Fruit fly (Drosophila melanogaster) whole organism, pupa: ENCODE measurements around the gene CG14109.

Source experiments
- CG10348 ChIP-seq: fragments of 200-800 bp; sonication (Bioruptor generic); IDR thresholded peaks from 2 replicates; pipeline ENCODE4 v1.3.6; 2022; ENCODE audit warnings: missing biosample characterization, missing genetic modification characterization
- CG12605 ChIP-seq: fragments of 200-800 bp; sonication (Bioruptor generic); IDR thresholded peaks from 2 replicates; pipeline ENCODE4 v1.3.6; 2022; ENCODE audit warnings: missing biosample characterization, missing genetic modification characterization
- CG13204 ChIP-seq: fragments of 200-800 bp; sonication (Bioruptor generic); optimal IDR thresholded peaks from 2 replicates; lab custom pipeline; 2018; ENCODE audit warnings: missing biosample characterization, mild to moderate bottlenecking, missing genetic modification characterization, moderate library complexity
- CG14655 ChIP-seq: fragments of 200-800 bp; sonication (Bioruptor generic); optimal IDR thresholded peaks from 3 replicates; lab custom pipeline; 2017; ENCODE audit warnings: mild to moderate bottlenecking, missing biosample characterization, missing genetic modification reagents, missing genetic modification characterization
- CG15710 ChIP-seq: fragments of 200-800 bp; sonication (Bioruptor generic); optimal IDR thresholded peaks from 2 replicates; lab custom pipeline; 2018; ENCODE audit warnings: missing biosample characterization, mild to moderate bottlenecking, missing genetic modification characterization, moderate library complexity
- CG17806 ChIP-seq: fragments of 200-800 bp; sonication (Bioruptor generic); optimal IDR thresholded peaks from 2 replicates; lab custom pipeline; 2018; ENCODE audit warnings: missing biosample characterization, mild to moderate bottlenecking, missing genetic modification characterization, moderate library complexity
- CG32121 ChIP-seq: fragments of 200-800 bp; sonication (Bioruptor generic); IDR thresholded peaks from 2 replicates; pipeline ENCODE4 v1.3.6; 2022; ENCODE audit warnings: missing biosample characterization, missing genetic modification characterization
- CG34367 ChIP-seq: fragments of 200-800 bp; sonication (Bioruptor generic); optimal IDR thresholded peaks from 2 replicates; lab custom pipeline; 2018; ENCODE audit warnings: missing biosample characterization, mild to moderate bottlenecking, missing genetic modification characterization
- CG4496 ChIP-seq: fragments of 200-800 bp; sonication (Bioruptor generic); IDR thresholded peaks from 3 replicates; pipeline ENCODE4 v1.3.6; 2022; ENCODE audit warnings: missing biosample characterization, missing genetic modification characterization
- CG8159 ChIP-seq: fragments of 200-800 bp; sonication (Bioruptor generic); optimal IDR thresholded peaks from 3 replicates; lab custom pipeline; 2018; ENCODE audit warnings: missing biosample characterization, mild to moderate bottlenecking, missing genetic modification characterization, moderate library complexity
- CG8301 ChIP-seq: fragments of 200-800 bp; sonication (Bioruptor generic); optimal IDR thresholded peaks from 2 replicates; lab custom pipeline; 2018; ENCODE audit warnings: missing biosample characterization, mild to moderate bottlenecking, missing genetic modification characterization
- CG9948 ChIP-seq: fragments of 200-800 bp; sonication (Bioruptor generic); optimal IDR thresholded peaks from 2 replicates; lab custom pipeline; 2018; ENCODE audit warnings: missing biosample characterization, mild to moderate bottlenecking, missing genetic modification characterization, moderate library complexity
- D1 ChIP-seq: fragments of 200-800 bp; sonication (Bioruptor generic); optimal IDR thresholded peaks from 2 replicates; lab custom pipeline; 2018; ENCODE audit warnings: missing biosample characterization, mild to moderate bottlenecking, missing genetic modification characterization, moderate library complexity
- EcR ChIP-seq: fragments of 200-800 bp; sonication (Bioruptor generic); optimal IDR thresholded peaks from 3 replicates; lab custom pipeline; 2019; ENCODE audit warnings: missing biosample characterization, missing genetic modification characterization, mild to moderate bottlenecking, moderate library complexity, missing genetic modification reagents
- Ets98B ChIP-seq: fragments of 200-800 bp; sonication (Bioruptor generic); IDR thresholded peaks from 2 replicates; pipeline ENCODE4 v1.3.6; 2022; ENCODE audit warnings: missing biosample characterization, missing genetic modification characterization
- Pif1A ChIP-seq: fragments of 200-800 bp; sonication (Bioruptor generic); optimal IDR thresholded peaks from 3 replicates; lab custom pipeline; 2016; ENCODE audit warnings: missing biosample characterization, missing genetic modification characterization
- Pif1B ChIP-seq: fragments of 200-800 bp; sonication (Bioruptor generic); optimal IDR thresholded peaks from 3 replicates; lab custom pipeline; 2016; ENCODE audit warnings: missing biosample characterization, missing genetic modification characterization
- Snoo ChIP-seq: fragments of 200-800 bp; sonication (Bioruptor generic); optimal IDR thresholded peaks from 3 replicates; lab custom pipeline; 2017; ENCODE audit warnings: missing biosample characterization, mild to moderate bottlenecking, missing genetic modification characterization, inconsistent platforms
- fd96Ca ChIP-seq: fragments of 200-800 bp; sonication (Bioruptor generic); IDR thresholded peaks from 3 replicates; pipeline ENCODE4 v1.3.6; 2022; ENCODE audit warnings: missing biosample characterization, missing genetic modification characterization
- gl ChIP-seq: fragments of 200-800 bp; sonication (Bioruptor generic); optimal IDR thresholded peaks from 2 replicates; lab custom pipeline; 2018; ENCODE audit warnings: missing biosample characterization, mild to moderate bottlenecking, missing genetic modification characterization
- rn ChIP-seq: fragments of 200-800 bp; sonication (Bioruptor generic); IDR thresholded peaks from 2 replicates; pipeline ENCODE4 v1.3.6; 2022; ENCODE audit warnings: missing biosample characterization, missing genetic modification characterization

CG14109 gene

DNA sequence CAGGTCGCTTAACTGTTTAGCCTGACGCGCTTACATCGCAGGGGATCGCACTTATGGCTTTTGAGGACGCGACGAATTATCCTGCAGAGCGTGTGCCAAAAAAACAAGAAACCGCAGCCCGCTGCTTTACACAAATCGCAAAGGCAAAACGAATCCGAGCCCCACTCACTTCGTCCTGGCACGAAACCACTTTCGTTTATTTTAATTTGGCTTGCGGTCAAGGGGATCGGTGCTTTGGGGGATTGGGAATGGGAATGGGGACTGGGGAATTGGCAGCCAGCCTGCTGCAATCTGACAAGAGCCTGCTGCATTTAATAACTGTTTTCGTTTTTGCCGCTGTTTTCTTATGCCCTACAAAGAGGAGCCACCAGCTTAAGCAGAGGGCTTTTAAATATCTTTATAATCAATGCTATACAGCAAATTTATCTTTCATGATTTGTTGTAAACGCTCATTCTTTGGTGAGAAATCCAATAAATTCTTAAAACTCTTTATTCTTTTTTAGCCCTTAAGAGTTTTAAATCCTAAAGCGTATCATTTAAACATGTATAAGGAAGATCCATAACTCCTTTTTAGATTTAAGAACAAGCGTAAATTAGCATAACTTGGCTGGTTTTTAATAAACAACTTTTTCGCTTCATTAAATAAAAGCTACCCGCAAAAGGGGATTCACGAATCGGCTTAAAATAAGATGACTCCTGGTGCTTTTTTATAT lies 30.7 kb upstream of the CG14109 start:
- TF ChIP-seq gl (tag; lab: Kevin White, UChicago): no peak
- TF ChIP-seq CG8159 (tag; lab: Kevin White, UChicago): peak; percentile 66
- no peak for TF ChIP-seq rn (GFP tag; lab: Robert Waterston, UW)
- no peak for TF ChIP-seq CG10348 (GFP tag; lab: Robert Waterston, UW)
- TF ChIP-seq CG8301 (tag; lab: Kevin White, UChicago): no peak
- TF ChIP-seq Ets98B (GFP tag; lab: Robert Waterston, UW): no peak
- peak; percentile 4 for TF ChIP-seq CG34367 (tag; lab: Kevin White, UChicago)
- TF ChIP-seq CG4496 (GFP tag; lab: Robert Waterston, UW): no peak
- TF ChIP-seq Snoo (tag; lab: Kevin White, UChicago): peak; percentile 51
- TF ChIP-seq CG32121: no peak
- TF ChIP-seq CG13204 (GFP tag; lab: Kevin White, UChicago): no peak
- TF ChIP-seq CG14655 (GFP tag; lab: Kevin White, UChicago): no peak
- TF ChIP-seq Pif1A (GFP tag; lab: Kevin White, UChicago): no peak
- no peak for TF ChIP-seq D1
- peak; percentile 52 for TF ChIP-seq CG15710 (tag; lab: Kevin White, UChicago)
- no peak for TF ChIP-seq CG12605 (GFP tag; lab: Robert Waterston, UW)
- peak; percentile 5 for TF ChIP-seq CG9948 (tag; lab: Kevin White, UChicago)
- TF ChIP-seq Pif1B (GFP tag; lab: Kevin White, UChicago): peak; percentile 11
- TF ChIP-seq CG17806 (tag; lab: Kevin White, UChicago): peak; percentile 7
- TF ChIP-seq fd96Ca (GFP tag; lab: Robert Waterston, UW): no peak
- no peak for TF ChIP-seq EcR (GFP tag; lab: Kevin White, UChicago)

DNA sequence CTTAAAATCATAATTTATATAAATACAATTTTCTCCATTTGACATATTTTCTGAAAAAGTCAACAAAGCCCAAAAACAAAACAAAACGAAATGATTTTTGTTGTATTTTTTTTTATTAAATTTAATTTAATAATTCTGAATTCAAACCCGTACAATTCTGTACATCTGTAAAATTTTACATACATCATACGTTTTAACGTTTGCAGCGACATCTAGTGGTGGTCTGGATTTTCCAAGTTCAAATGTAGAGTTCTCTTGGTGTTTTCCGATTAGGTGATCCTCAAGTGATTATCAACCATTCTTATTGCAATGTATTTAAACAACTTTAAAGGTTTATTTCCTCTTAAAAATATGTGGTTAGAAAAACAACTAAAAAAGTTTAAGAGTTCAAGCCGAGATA lies 29.7 kb upstream of the CG14109 start:
- TF ChIP-seq CG8301 (tag; lab: Kevin White, UChicago) (no peak), Snoo (tag; lab: Kevin White, UChicago) (no peak), gl (tag; lab: Kevin White, UChicago) (no peak), EcR (GFP tag; lab: Kevin White, UChicago) (peak; percentile 25), CG17806 (tag; lab: Kevin White, UChicago) (no peak), D1 (peak; percentile 93), CG34367 (tag; lab: Kevin White, UChicago) (no peak), CG4496 (GFP tag; lab: Robert Waterston, UW) (no peak), CG12605 (GFP tag; lab: Robert Waterston, UW) (no peak), CG9948 (tag; lab: Kevin White, UChicago) (no peak)

DNA sequence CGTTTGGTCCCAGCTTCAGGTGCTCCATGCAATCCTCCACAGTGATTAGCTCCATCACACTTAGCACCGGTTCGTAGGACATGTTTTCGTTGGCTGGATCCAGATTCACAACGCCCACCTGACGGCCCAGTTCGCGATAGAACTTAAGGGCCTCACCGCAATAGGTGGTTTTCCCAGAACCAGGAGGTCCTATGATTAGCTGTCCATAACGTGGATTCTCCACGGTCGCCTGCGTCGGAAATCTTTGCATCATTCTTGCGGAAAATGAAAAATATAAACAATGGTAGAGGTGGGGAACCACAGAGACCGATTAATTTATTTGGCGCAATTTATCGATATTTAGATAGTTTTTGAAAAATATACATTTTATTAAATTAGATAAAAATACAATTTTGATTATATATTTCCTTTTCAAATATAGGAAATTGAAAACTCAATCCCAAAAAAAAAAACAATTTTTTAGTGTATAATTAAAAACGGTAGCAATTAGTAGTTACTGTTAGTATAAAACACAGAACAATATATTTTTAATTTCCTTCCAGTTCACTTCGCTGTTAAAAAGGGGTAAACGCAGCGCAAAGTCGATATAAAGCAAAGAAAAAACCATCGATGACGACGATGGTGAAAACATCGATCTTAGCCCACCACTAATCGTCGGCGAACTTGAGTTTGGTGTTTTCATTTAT lies 28.4 kb upstream of the CG14109 start, which contains the start of the genes CG10222 and flr:
TSS of gene CG10222 (minus strand) at position 254 of the 686 bp plus-strand sequence.
TSS of gene flr (plus strand) at position 644 of the 686 bp plus-strand sequence.
- no peak for TF ChIP-seq CG10348 (GFP tag; lab: Robert Waterston, UW)
- peak; percentile 39 for TF ChIP-seq CG8159 (tag; lab: Kevin White, UChicago)
- TF ChIP-seq CG4496 (GFP tag; lab: Robert Waterston, UW): no peak
- TF ChIP-seq fd96Ca (GFP tag; lab: Robert Waterston, UW): no peak
- peak; percentile 17; the same call in 1 of the 2 replicates for TF ChIP-seq CG32121
- no peak for TF ChIP-seq gl (tag; lab: Kevin White, UChicago)
- TF ChIP-seq CG17806 (tag; lab: Kevin White, UChicago): no peak
- peak; percentile 8 for TF ChIP-seq CG15710 (tag; lab: Kevin White, UChicago)
- no peak for TF ChIP-seq Ets98B (GFP tag; lab: Robert Waterston, UW)
- no peak for TF ChIP-seq CG34367 (tag; lab: Kevin White, UChicago)
- TF ChIP-seq Pif1B (GFP tag; lab: Kevin White, UChicago): no peak
- no peak for TF ChIP-seq Snoo (tag; lab: Kevin White, UChicago)
- TF ChIP-seq CG14655 (GFP tag; lab: Kevin White, UChicago): no peak
- TF ChIP-seq, all 21 proteins: peak for 3

DNA sequence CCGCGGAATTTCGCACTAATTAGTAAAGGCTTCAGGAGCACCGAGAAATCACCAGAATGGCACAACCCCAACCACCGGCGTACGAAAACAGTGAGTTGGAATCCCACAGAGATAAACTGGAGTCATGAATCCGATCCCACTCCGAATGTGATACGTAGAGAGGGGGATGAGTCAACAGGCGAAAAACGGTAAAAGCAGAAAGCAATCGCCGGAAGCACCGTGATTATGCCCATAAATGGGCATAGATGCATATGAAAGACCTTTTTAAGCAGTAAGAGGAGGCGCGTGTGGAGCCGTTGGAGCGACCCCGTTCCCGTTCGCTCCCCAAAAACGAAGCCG lies 27.9 kb upstream of the CG14109 start:
- TF ChIP-seq CG34367 (tag; lab: Kevin White, UChicago) (no peak), CG15710 (tag; lab: Kevin White, UChicago) (no peak), Pif1B (GFP tag; lab: Kevin White, UChicago) (no peak), gl (tag; lab: Kevin White, UChicago) (no peak), Snoo (tag; lab: Kevin White, UChicago) (no peak), CG17806 (tag; lab: Kevin White, UChicago) (no peak), rn (GFP tag; lab: Robert Waterston, UW) (no peak), CG10348 (GFP tag; lab: Robert Waterston, UW) (no peak), EcR (GFP tag; lab: Kevin White, UChicago) (no peak), CG32121 (no peak), CG4496 (GFP tag; lab: Robert Waterston, UW) (no peak), Pif1A (GFP tag; lab: Kevin White, UChicago) (no peak), CG13204 (GFP tag; lab: Kevin White, UChicago) (no peak), CG8159 (tag; lab: Kevin White, UChicago) (no peak), CG9948 (tag; lab: Kevin White, UChicago) (no peak)
- TF ChIP-seq, all 21 proteins: peak for 0

DNA sequence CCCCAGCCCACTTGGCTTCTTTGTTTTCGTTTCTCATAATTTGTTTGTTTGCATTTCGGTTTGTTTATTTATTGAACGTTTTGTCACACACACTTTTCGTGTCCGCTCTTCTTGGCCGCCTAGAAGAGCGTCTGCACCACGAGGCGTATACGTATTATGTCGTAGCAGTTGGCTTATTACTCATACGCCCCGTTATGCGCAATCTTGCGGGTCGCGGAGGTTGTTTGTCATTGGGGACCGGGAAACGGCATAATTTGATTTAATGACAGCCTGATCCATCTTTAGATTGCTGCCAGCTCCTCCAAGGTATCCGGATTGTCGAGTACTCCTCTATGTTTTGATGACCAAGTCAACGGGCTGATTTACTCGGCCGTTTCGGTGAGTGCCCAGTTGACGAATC lies 20.5 kb upstream of the CG14109 start:
- TF ChIP-seq EcR (GFP tag; lab: Kevin White, UChicago): no peak
- no peak for TF ChIP-seq CG10348 (GFP tag; lab: Robert Waterston, UW)
- no peak for TF ChIP-seq CG8301 (tag; lab: Kevin White, UChicago)
- TF ChIP-seq CG9948 (tag; lab: Kevin White, UChicago): no peak
- TF ChIP-seq gl (tag; lab: Kevin White, UChicago): no peak
- TF ChIP-seq Ets98B (GFP tag; lab: Robert Waterston, UW): no peak
- no peak for TF ChIP-seq rn (GFP tag; lab: Robert Waterston, UW)
- TF ChIP-seq CG12605 (GFP tag; lab: Robert Waterston, UW): no peak
- TF ChIP-seq CG4496 (GFP tag; lab: Robert Waterston, UW): no peak
- no peak for TF ChIP-seq CG8159 (tag; lab: Kevin White, UChicago)
- TF ChIP-seq CG17806 (tag; lab: Kevin White, UChicago): no peak
- no peak for TF ChIP-seq fd96Ca (GFP tag; lab: Robert Waterston, UW)
- no peak for TF ChIP-seq CG13204 (GFP tag; lab: Kevin White, UChicago)
- TF ChIP-seq, all 21 proteins: peak for 0
